Worm (Caenorhabditis elegans) whole organism, L4/young adult: ENCODE data around the gene C14A6.8.

ENCODE experiments used
- W03F9.2 ChIP-seq: fragments of 150-350 bp; optimal IDR thresholded peaks from 2 replicates; lab custom pipeline; 2014; ENCODE audit warnings: missing biosample characterization, missing genetic modification characterization
- dao-5 ChIP-seq: sonication (generic microtip); optimal IDR thresholded peaks from 2 replicates; lab custom pipeline; 2016; ENCODE audit warnings: missing genotype, missing genetic modification characterization, moderate library complexity, missing compliant biosample characterization
- him-1 ChIP-seq: sonication (generic microtip); optimal IDR thresholded peaks from 2 replicates; lab custom pipeline; 2016; ENCODE audit warnings: missing genotype, missing genetic modification reagents, missing genetic modification characterization, missing compliant biosample characterization

The C14A6.8 gene

ce11 chrV:18128545-18128944, 42.9 kb downstream of the C14A6.8 start:
- TF ChIP-seq W03F9.2 (tag; lab: Kevin White, UChicago) (no peak), him-1 (tag; lab: Kevin White, UChicago) (no peak), dao-5 (tag; lab: Kevin White, UChicago) (no peak)

- TF ChIP-seq W03F9.2 (tag; lab: Kevin White, UChicago) (no peak), dao-5 (tag; lab: Kevin White, UChicago) (no peak), him-1 (tag; lab: Kevin White, UChicago) (no peak)
Observed at ce11 chrV:18127192-18127591, 44.3 kb downstream of the C14A6.8 start, which contains the start of gene fbxa-211. Gene fbxa-211 (plus strand): TSS chrV:18127519.

DNA sequence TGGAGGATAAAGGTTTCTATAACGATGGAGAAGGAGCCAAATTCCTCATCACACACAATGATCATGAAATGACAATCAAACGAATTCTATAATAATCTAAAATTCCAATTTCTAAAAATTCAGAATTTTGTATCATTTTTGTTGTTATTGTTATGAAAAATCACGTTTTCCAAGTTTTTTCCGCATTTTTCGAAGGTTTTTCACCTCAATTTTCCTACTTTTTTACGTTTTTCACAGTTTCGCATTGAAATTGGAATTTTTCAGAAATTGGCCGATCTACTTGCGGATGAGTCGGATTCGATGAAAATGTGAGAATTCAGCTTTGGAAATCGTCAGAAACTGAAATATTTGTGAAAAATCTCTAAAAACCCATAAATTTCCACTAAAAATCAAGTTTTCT, 46.4 kb downstream of the C14A6.8 start, which contains the start of gene fbxa-210:
Gene fbxa-210 (plus strand): TSS at position 301 of the 400 bp plus-strand sequence.
- TF ChIP-seq him-1 (tag; lab: Kevin White, UChicago), result no peak
- TF ChIP-seq dao-5 (tag; lab: Kevin White, UChicago), result no peak
- no peak for TF ChIP-seq W03F9.2 (tag; lab: Kevin White, UChicago)

DNA sequence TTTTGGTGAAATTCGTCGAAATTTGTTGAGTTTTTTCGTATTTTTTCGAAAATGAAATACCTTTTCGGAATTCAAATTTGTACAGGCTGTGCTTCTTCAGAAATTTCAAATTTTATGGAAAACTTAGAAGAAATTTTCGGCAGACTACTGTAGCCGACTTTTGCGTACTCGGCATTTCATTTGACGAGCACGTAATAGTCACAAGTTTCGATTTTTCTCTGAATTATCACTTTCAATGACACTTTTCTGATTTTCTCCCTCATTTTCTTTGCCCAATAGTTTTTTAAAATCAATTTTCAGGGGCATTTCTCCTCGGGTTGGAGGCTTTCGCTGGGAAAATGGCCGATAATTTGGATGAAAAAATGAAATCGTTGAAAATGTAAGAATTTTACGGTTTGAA, 47.8 kb downstream of the C14A6.8 start, which contains the start of gene fbxa-107:
Gene fbxa-107 (plus strand): TSS at position 301 of the 400 bp plus-strand sequence.
- TF ChIP-seq dao-5 (tag; lab: Kevin White, UChicago), result no peak
- TF ChIP-seq W03F9.2 (tag; lab: Kevin White, UChicago), result no peak
